Worm (Caenorhabditis elegans) whole organism, L1 larva: ENCODE data around the gene nhr-58.

Source experiments
- C04F5.9 ChIP-seq: sonication (generic microtip); optimal IDR thresholded peaks from 2 replicates; lab custom pipeline; 2016; ENCODE audit warnings: missing genetic modification characterization, missing compliant biosample characterization
- C34B4.2 ChIP-seq: sonication (generic microtip); optimal IDR thresholded peaks from 2 replicates; lab custom pipeline; 2017; ENCODE audit warnings: mild to moderate bottlenecking, missing genetic modification characterization, missing compliant biosample characterization
- ama-1 ChIP-seq: fragments of 150-350 bp; optimal IDR thresholded peaks from 2 replicates; lab custom pipeline; 2014
- blmp-1 ChIP-seq: fragments of 150-350 bp; optimal IDR thresholded peaks from 2 replicates; lab custom pipeline; 2014; ENCODE audit warnings: missing biosample characterization, missing genetic modification characterization
- ceh-63 ChIP-seq: fragments of 200-800 bp; sonication (Bioruptor generic); optimal IDR thresholded peaks from 2 replicates; lab custom pipeline; 2018; ENCODE audit warnings: mild to moderate bottlenecking, missing genetic modification characterization, missing compliant biosample characterization
- ces-1 ChIP-seq: fragments of 150-350 bp; optimal IDR thresholded peaks from 2 replicates; lab custom pipeline; 2014; ENCODE audit warnings: missing biosample characterization, missing genetic modification reagents, missing genetic modification characterization
- dpl-1 ChIP-seq, 3 experiments: fragments of 150-350 bp in 2 of 3; sonication (generic microtip) in 1 of 3; optimal IDR thresholded peaks; 2 replicates each; lab custom pipeline; 2014 to 2017; ENCODE audit warnings: missing biosample characterization in 3 of 3, missing genetic modification characterization in 3 of 3, missing genetic modification reagents in 3 of 3
- efl-1 ChIP-seq, 4 experiments: fragments of 150-350 bp; optimal IDR thresholded peaks in 3 of 4; peaks in 1 of 4; 1 replicate in 1 of 4; 2 replicates in 3 of 4; lab custom pipeline; 2014; ENCODE audit warnings: missing biosample characterization in 2 of 4, missing genetic modification characterization in 2 of 4, missing genetic modification reagents in 2 of 4
- egl-13 ChIP-seq: sonication (generic microtip); optimal IDR thresholded peaks from 2 replicates; lab custom pipeline; 2016; ENCODE audit warnings: missing genotype, missing genetic modification reagents, missing genetic modification characterization, missing compliant biosample characterization
- elt-2 ChIP-seq: sonication (generic microtip); optimal IDR thresholded peaks from 2 replicates; lab custom pipeline; 2016; ENCODE audit warnings: missing genetic modification characterization, mild to moderate bottlenecking, inconsistent platforms, missing compliant biosample characterization, missing genetic modification reagents
- elt-3 ChIP-seq, 6 experiments: fragments of 150-350 bp in 1 of 6; sonication (generic microtip); optimal IDR thresholded peaks; 2 replicates each; lab custom pipeline; 2017 to 2018; ENCODE audit warnings: missing biosample characterization in 6 of 6, missing genetic modification characterization in 6 of 6, inconsistent platforms in 1 of 6
- ets-5 ChIP-seq: fragments of 200-800 bp; sonication (Bioruptor generic); IDR thresholded peaks from 2 replicates; pipeline ENCODE4 v1.3.6; 2022; ENCODE audit warnings: missing genetic modification characterization, missing compliant biosample characterization
- fkh-10 ChIP-seq: sonication (generic microtip); optimal IDR thresholded peaks from 2 replicates; lab custom pipeline; 2017; ENCODE audit warnings: missing biosample characterization, missing genetic modification reagents, missing genetic modification characterization
- fkh-4 ChIP-seq: sonication (generic microtip); optimal IDR thresholded peaks from 2 replicates; lab custom pipeline; 2016; ENCODE audit warnings: missing compliant biosample characterization, missing genetic modification characterization, borderline replicate concordance
- fkh-8 ChIP-seq: sonication (generic microtip); optimal IDR thresholded peaks from 2 replicates; lab custom pipeline; 2016; ENCODE audit warnings: mild to moderate bottlenecking, missing genetic modification characterization, missing compliant biosample characterization
- hlh-17 ChIP-seq: fragments of 200-800 bp; sonication (Bioruptor generic); optimal IDR thresholded peaks from 2 replicates; lab custom pipeline; 2018; ENCODE audit warnings: missing genetic modification characterization, mild to moderate bottlenecking, missing compliant biosample characterization, moderate library complexity, borderline replicate concordance
- hpl-2 ChIP-seq: fragments of 150-350 bp; optimal IDR thresholded peaks from 2 replicates; lab custom pipeline; 2014; ENCODE audit warnings: missing biosample characterization, missing genetic modification reagents, missing genetic modification characterization
- isw-1 ChIP-seq: fragments of 200-800 bp; sonication (Bioruptor generic); IDR thresholded peaks from 2 replicates; pipeline ENCODE4 v1.3.6; 2022; ENCODE audit warnings: missing genetic modification characterization, missing compliant biosample characterization
- lin-14 ChIP-seq: fragments of 200-800 bp; sonication (Bioruptor generic); optimal IDR thresholded peaks from 2 replicates; lab custom pipeline; 2018; ENCODE audit warnings: mild to moderate bottlenecking, missing genetic modification characterization, moderate library complexity, missing compliant biosample characterization
- lir-3 ChIP-seq: sonication (generic microtip); optimal IDR thresholded peaks from 2 replicates; lab custom pipeline; 2016; ENCODE audit warnings: mild to moderate bottlenecking, missing genetic modification characterization, moderate library complexity, missing compliant biosample characterization; ENCODE audit not compliant: poor library complexity
- lsy-2 ChIP-seq, 2 experiments: fragments of 150-350 bp; optimal IDR thresholded peaks; 2 replicates each; lab custom pipeline; 2014; ENCODE audit warnings: missing biosample characterization in 2 of 2, missing genetic modification characterization in 2 of 2
- mdl-1 ChIP-seq, 2 experiments: fragments of 150-350 bp; optimal IDR thresholded peaks; 2 replicates each; lab custom pipeline; 2014 to 2017; ENCODE audit warnings: missing biosample characterization in 2 of 2, missing genetic modification characterization in 2 of 2, inconsistent platforms in 1 of 2
- mef-2 ChIP-seq: fragments of 150-350 bp; optimal IDR thresholded peaks from 2 replicates; lab custom pipeline; 2014; ENCODE audit warnings: missing biosample characterization, missing genetic modification characterization
- mep-1 ChIP-seq: fragments of 150-350 bp; optimal IDR thresholded peaks from 2 replicates; lab custom pipeline; 2014; ENCODE audit warnings: missing biosample characterization, missing genetic modification characterization
- nhr-12 ChIP-seq: sonication (generic microtip); optimal IDR thresholded peaks from 2 replicates; lab custom pipeline; 2017; ENCODE audit warnings: missing biosample characterization, missing genetic modification characterization
- nhr-20 ChIP-seq: sonication (generic microtip); optimal IDR thresholded peaks from 2 replicates; lab custom pipeline; 2016; ENCODE audit warnings: mild to moderate bottlenecking, missing genetic modification characterization, missing compliant biosample characterization
- nhr-237 ChIP-seq: fragments of 150-350 bp; optimal IDR thresholded peaks from 2 replicates; lab custom pipeline; 2014; ENCODE audit warnings: missing biosample characterization, missing genetic modification characterization
- nhr-28 ChIP-seq: fragments of 150-350 bp; optimal IDR thresholded peaks from 2 replicates; lab custom pipeline; 2014; ENCODE audit warnings: missing biosample characterization, missing genetic modification characterization
- nhr-71 ChIP-seq: sonication (generic microtip); optimal IDR thresholded peaks from 2 replicates; lab custom pipeline; 2016; ENCODE audit warnings: mild to moderate bottlenecking, missing genetic modification characterization, moderate library complexity, missing compliant biosample characterization
- nhr-77 ChIP-seq: fragments of 150-350 bp; optimal IDR thresholded peaks from 2 replicates; lab custom pipeline; 2014; ENCODE audit warnings: missing biosample characterization, missing genetic modification characterization
- nhr-85 ChIP-seq: sonication (generic microtip); peaks from one replicate; lab custom pipeline; 2016; ENCODE audit warnings: missing genetic modification characterization, inconsistent platforms, missing compliant biosample characterization
- nhr-90 ChIP-seq: sonication (generic microtip); optimal IDR thresholded peaks from 2 replicates; lab custom pipeline; 2016; ENCODE audit warnings: mild to moderate bottlenecking, missing genetic modification characterization, missing compliant biosample characterization; ENCODE audit not compliant: poor library complexity
- pax-3 ChIP-seq: fragments of 200-800 bp; sonication (Bioruptor generic); optimal IDR thresholded peaks from 2 replicates; lab custom pipeline; 2018; ENCODE audit warnings: mild to moderate bottlenecking, missing genetic modification characterization, moderate library complexity, missing compliant biosample characterization
- rnt-1 ChIP-seq: sonication (generic microtip); optimal IDR thresholded peaks from 2 replicates; lab custom pipeline; 2016; ENCODE audit warnings: mild to moderate bottlenecking, missing genetic modification characterization, moderate library complexity, missing compliant biosample characterization
- snpc-4 ChIP-seq: fragments of 150-350 bp; optimal IDR thresholded peaks from 2 replicates; lab custom pipeline; 2014; ENCODE audit warnings: missing biosample characterization, missing genetic modification characterization
- snu-23 ChIP-seq: sonication (generic microtip); optimal IDR thresholded peaks from 2 replicates; lab custom pipeline; 2016; ENCODE audit warnings: missing genetic modification characterization, missing compliant biosample characterization
- sox-4 ChIP-seq: sonication (generic microtip); optimal IDR thresholded peaks from 2 replicates; lab custom pipeline; 2016; ENCODE audit warnings: missing genetic modification characterization, missing compliant biosample characterization
- swsn-7 ChIP-seq: sonication (generic microtip); optimal IDR thresholded peaks from 2 replicates; lab custom pipeline; 2016; ENCODE audit warnings: missing genetic modification characterization, missing compliant biosample characterization
- unc-130 ChIP-seq: fragments of 150-350 bp; optimal IDR thresholded peaks from 2 replicates; lab custom pipeline; 2017; ENCODE audit warnings: missing biosample characterization, missing genetic modification characterization, inconsistent platforms
- unc-62 ChIP-seq: fragments of 150-350 bp; optimal IDR thresholded peaks from 2 replicates; lab custom pipeline; 2014; ENCODE audit warnings: missing biosample characterization, missing genetic modification reagents, missing genetic modification characterization
- unc-86 ChIP-seq: sonication (generic microtip); optimal IDR thresholded peaks from 2 replicates; lab custom pipeline; 2016; ENCODE audit warnings: missing genetic modification characterization, missing compliant biosample characterization
- vab-15 ChIP-seq: sonication (generic microtip); optimal IDR thresholded peaks from 2 replicates; lab custom pipeline; 2017; ENCODE audit warnings: missing genotype, mild to moderate bottlenecking, missing genetic modification characterization, missing compliant biosample characterization
- zip-4 ChIP-seq: fragments of 200-800 bp; sonication (Bioruptor generic); optimal IDR thresholded peaks from 2 replicates; lab custom pipeline; 2018; ENCODE audit warnings: mild to moderate bottlenecking, missing genetic modification characterization, moderate library complexity, missing compliant biosample characterization
- ztf-4 ChIP-seq: fragments of 150-350 bp; optimal IDR thresholded peaks from 2 replicates; lab custom pipeline; 2014; ENCODE audit warnings: missing biosample characterization, missing genetic modification characterization

Gene nhr-58

DNA sequence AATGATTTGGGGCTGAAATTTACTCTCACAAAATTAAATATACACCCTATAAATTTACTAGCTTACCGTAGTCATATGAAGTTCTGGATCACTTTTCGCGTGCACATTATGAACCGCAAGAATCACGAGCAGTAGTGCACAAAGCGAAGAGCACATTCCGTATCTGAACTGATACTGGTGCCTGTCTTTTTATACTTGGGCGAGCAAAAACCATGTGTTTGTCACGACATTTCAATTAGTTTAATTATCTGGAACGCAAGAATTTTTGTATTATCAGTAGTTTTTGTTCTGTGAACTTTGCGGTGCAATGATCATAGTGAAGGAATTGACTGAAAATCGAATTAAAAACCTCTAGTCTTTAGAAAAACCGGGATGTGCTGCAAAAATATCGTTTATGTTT lies 8.0 kb upstream of the nhr-58 start, which contains the start of gene lipl-3:
Gene lipl-3, minus strand, starts transcription at position 161 of the 400 bp plus-strand sequence.
- no peak for TF ChIP-seq mdl-1 (tag; optimal IDR thresholded peaks at IDR 0.05; lab: Kevin White, UChicago)
- TF ChIP-seq unc-62 (GFP tag; lab: Kevin White, UChicago) = no peak
- TF ChIP-seq rnt-1 = no peak
- no peak for TF ChIP-seq ceh-63 (GFP tag; lab: Kevin White, UChicago)
- TF ChIP-seq C34B4.2 (tag; lab: Kevin White, UChicago) = no peak
- TF ChIP-seq elt-3 (tag; optimal IDR thresholded peaks at IDR 0.05; lab: Kevin White, UChicago) = no peak
- no peak for TF ChIP-seq isw-1
- TF ChIP-seq, all 84 proteins: peak for 0

DNA sequence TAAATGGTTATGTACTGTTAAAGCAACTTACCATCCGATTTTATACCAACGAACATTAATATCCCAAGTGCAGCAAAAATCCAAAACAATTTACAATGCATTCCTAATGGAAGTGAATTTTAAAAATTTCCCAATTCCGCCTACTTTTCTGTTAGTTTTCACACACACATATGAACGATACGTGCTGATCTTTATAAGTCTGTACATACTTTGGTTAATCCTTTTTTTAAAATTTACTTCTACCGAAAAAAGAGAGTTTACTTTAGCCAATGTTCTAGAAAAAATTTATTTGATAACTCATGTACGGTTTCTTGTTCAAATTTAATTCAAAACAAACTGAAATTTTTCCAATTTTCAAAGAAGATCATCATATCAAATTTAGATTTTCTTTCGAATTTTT lies 7.0 kb upstream of the nhr-58 start, which contains the start of gene R11G11.16:
Gene R11G11.16, minus strand, starts transcription at position 101 of the 400 bp plus-strand sequence.
- no peak for TF ChIP-seq snpc-4
- TF ChIP-seq nhr-28 (tag; lab: Kevin White, UChicago) = no peak
- no peak for TF ChIP-seq ets-5 (GFP tag; lab: Robert Waterston, UW)
- no peak for TF ChIP-seq snu-23 (GFP tag; lab: Kevin White, UChicago)
- no peak for TF ChIP-seq swsn-7 (tag; lab: Kevin White, UChicago)
- no peak for TF ChIP-seq lin-14
- no peak for TF ChIP-seq nhr-237 (tag; lab: Kevin White, UChicago)
- TF ChIP-seq ama-1 = no peak
- TF ChIP-seq nhr-90 (tag; lab: Kevin White, UChicago) = no peak
- TF ChIP-seq sox-4 (tag; lab: Kevin White, UChicago) = no peak
- no peak for TF ChIP-seq fkh-8
- TF ChIP-seq nhr-85 (tag; lab: Kevin White, UChicago) = no peak
- TF ChIP-seq ztf-4 (tag; lab: Kevin White, UChicago) = no peak
- TF ChIP-seq zip-4 (GFP tag; lab: Kevin White, UChicago) = no peak

DNA sequence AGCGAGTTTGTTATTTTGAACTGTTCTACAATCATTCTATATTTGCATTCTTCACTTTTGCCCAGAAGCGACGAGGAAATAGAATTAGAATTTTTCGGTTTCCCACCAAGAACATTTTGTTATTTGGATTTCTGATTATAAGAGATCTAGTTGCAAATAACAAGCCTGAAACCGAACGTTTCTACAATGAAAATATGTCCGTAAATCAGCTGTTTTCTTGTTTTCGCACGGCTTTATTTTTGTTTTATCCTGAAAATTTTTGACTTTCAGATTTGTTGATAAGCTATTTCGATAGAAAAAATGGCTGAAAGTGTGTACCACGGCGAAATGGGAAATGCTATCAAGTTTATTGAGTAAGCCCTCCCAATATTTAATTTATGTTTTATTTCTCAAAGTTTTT lies 4.5 kb upstream of the nhr-58 start, which contains the start of gene srw-108:
Gene srw-108, plus strand, starts transcription at position 301 of the 400 bp plus-strand sequence.
- TF ChIP-seq unc-130 (tag; lab: Kevin White, UChicago) (no peak), lin-14 (no peak), C04F5.9 (tag; lab: Kevin White, UChicago) (no peak), vab-15 (tag; lab: Kevin White, UChicago) (no peak), lsy-2 (tag; optimal IDR thresholded peaks at IDR 0.05; lab: Kevin White, UChicago) (no peak), elt-2 (tag; lab: Kevin White, UChicago) (no peak), nhr-12 (tag; lab: Kevin White, UChicago) (no peak), rnt-1 (no peak), fkh-4 (tag; lab: Kevin White, UChicago) (no peak), lir-3 (tag; lab: Kevin White, UChicago) (no peak), blmp-1 (no peak)

- peak; percentile 57 for TF ChIP-seq snu-23 (GFP tag; lab: Kevin White, UChicago)
- peak; percentile 77 for TF ChIP-seq nhr-85 (tag; lab: Kevin White, UChicago)
- TF ChIP-seq hpl-2 (GFP tag; lab: Kevin White, UChicago) = no peak
- peak; percentile 28 for TF ChIP-seq nhr-77 (tag; lab: Kevin White, UChicago)
- peak; percentile 13 for TF ChIP-seq nhr-90 (tag; lab: Kevin White, UChicago)
- TF ChIP-seq elt-2 (tag; lab: Kevin White, UChicago) = peak; percentile 35
- TF ChIP-seq blmp-1 = peak; percentile 43
- TF ChIP-seq mep-1 (tag; lab: Kevin White, UChicago) = peak; percentile 54
- TF ChIP-seq fkh-10 (GFP tag; lab: Kevin White, UChicago) = no peak
- TF ChIP-seq hlh-17 (GFP tag; lab: Kevin White, UChicago) = no peak
- peak in 1 of 2 experiments; percentile 19 for TF ChIP-seq mdl-1 (tag; optimal IDR thresholded peaks at IDR 0.05; lab: Kevin White, UChicago)
- no peak for TF ChIP-seq mef-2 (tag; lab: Kevin White, UChicago)
- TF ChIP-seq ces-1 (GFP tag; lab: Kevin White, UChicago) = no peak
- TF ChIP-seq unc-62 (GFP tag; lab: Kevin White, UChicago) = no peak
- TF ChIP-seq zip-4 (GFP tag; lab: Kevin White, UChicago) = no peak
- no peak for TF ChIP-seq nhr-71 (tag; lab: Kevin White, UChicago)
- no peak for TF ChIP-seq C04F5.9 (tag; lab: Kevin White, UChicago)
- TF ChIP-seq elt-3 (tag; optimal IDR thresholded peaks at IDR 0.05; lab: Kevin White, UChicago) = peak in 2 of 6 experiments; percentile 25 to 44
- TF ChIP-seq swsn-7 (tag; lab: Kevin White, UChicago) = no peak
- peak in 1 of 3 experiments; percentile 16 for TF ChIP-seq dpl-1 (GFP tag; optimal IDR thresholded peaks at IDR 0.05; lab: Kevin White, UChicago)
- TF ChIP-seq unc-130 (tag; lab: Kevin White, UChicago) = no peak
- TF ChIP-seq lin-14 = peak; percentile 92
- no peak for TF ChIP-seq pax-3 (tag; lab: Kevin White, UChicago)
- TF ChIP-seq isw-1 = no peak
- TF ChIP-seq efl-1 (optimal IDR thresholded peaks at IDR 0.05; lab: Kevin White, UChicago) = peak in 1 of 2 experiments; percentile 1
- no peak for TF ChIP-seq efl-1 (GFP tag; optimal IDR thresholded peaks at IDR 0.05 in 1 of 2; lab: Kevin White, UChicago)
- TF ChIP-seq egl-13 (tag; lab: Kevin White, UChicago) = no peak
- peak in 1 of 2 experiments; percentile 0 for TF ChIP-seq lsy-2 (tag; optimal IDR thresholded peaks at IDR 0.05; lab: Kevin White, UChicago)
- TF ChIP-seq nhr-20 (tag; lab: Kevin White, UChicago) = peak; percentile 56
- TF ChIP-seq unc-86 (tag; lab: Kevin White, UChicago) = no peak
These were observed 2.1 kb downstream of the nhr-58 start, which contains the start of gene nhr-132 for ce11 chrV:534176-534575. nhr-132 (plus strand) TSS chrV:534446.
